Worm (Caenorhabditis elegans) whole organism, L4 larva: ENCODE data around the gene mlt-8.

ENCODE experiments used
- F10B5.3 ChIP-seq: sonication (generic microtip); optimal IDR thresholded peaks from 2 replicates; lab custom pipeline; 2016; ENCODE audit warnings: mild to moderate bottlenecking, missing genetic modification characterization, missing compliant biosample characterization
- daf-12 ChIP-seq: fragments of 150-350 bp; optimal IDR thresholded peaks from 2 replicates; lab custom pipeline; 2014; ENCODE audit warnings: missing biosample characterization, missing genetic modification reagents, missing genetic modification characterization
- egl-27 ChIP-seq: sonication (generic microtip); optimal IDR thresholded peaks from 3 replicates; lab custom pipeline; 2017; ENCODE audit warnings: missing biosample characterization, missing genetic modification reagents, missing genetic modification characterization
- pqm-1 ChIP-seq: sonication (generic microtip); optimal IDR thresholded peaks from 2 replicates; lab custom pipeline; 2017; ENCODE audit warnings: missing biosample characterization, missing genetic modification characterization
- unc-39 ChIP-seq: sonication (generic microtip); optimal IDR thresholded peaks from 2 replicates; lab custom pipeline; 2017; ENCODE audit warnings: missing biosample characterization, missing genetic modification characterization
- unc-62 ChIP-seq, 3 experiments: fragments of 150-350 bp in 1 of 3; sonication (generic microtip); optimal IDR thresholded peaks in 2 of 3; peaks in 1 of 3; 1 replicate in 1 of 3; 2 replicates in 2 of 3; lab custom pipeline; 2014 to 2017; ENCODE audit warnings: missing biosample characterization in 3 of 3, missing genetic modification characterization in 3 of 3, missing genetic modification reagents in 3 of 3, missing genotype in 1 of 3
- zag-1 ChIP-seq: fragments of 150-350 bp; optimal IDR thresholded peaks from 2 replicates; lab custom pipeline; 2014; ENCODE audit warnings: missing biosample characterization, missing genetic modification characterization

DNA sequence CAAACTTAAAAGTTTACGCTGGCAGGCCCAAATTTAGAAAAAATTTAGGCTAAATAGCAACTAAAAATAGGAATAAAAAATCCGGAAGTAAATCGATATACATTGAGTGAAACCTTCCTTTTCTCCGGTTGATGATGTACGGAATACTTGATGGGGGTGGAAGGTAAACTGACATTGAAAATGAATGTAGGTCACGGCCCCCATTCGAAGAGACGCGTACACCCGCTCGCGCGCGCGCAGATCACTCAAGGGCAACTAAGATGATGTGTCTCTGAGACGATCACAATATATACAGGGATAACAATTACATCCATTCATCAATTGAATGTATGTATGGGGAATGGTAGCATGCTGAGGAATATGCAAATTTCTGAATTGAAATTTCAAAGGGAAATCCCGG lies 2.2 kb upstream of the mlt-8 start:
- no peak for TF ChIP-seq unc-39
- TF ChIP-seq unc-62 (GFP tag; optimal IDR thresholded peaks at IDR 0.05 in 1 of 2; lab: Kevin White, UChicago), result peak in 1 of 2 experiments; percentile 46
- no peak for TF ChIP-seq unc-62 (tag; optimal IDR thresholded peaks at IDR 0.05; lab: Kevin White, UChicago)
- TF ChIP-seq pqm-1, result no peak
- no peak for TF ChIP-seq daf-12 (tag; lab: Kevin White, UChicago)
- no peak for TF ChIP-seq F10B5.3 (tag; lab: Kevin White, UChicago)
- no peak for TF ChIP-seq zag-1 (tag; lab: Kevin White, UChicago)
- no peak for TF ChIP-seq egl-27 (tag; lab: Kevin White, UChicago)
